Worm (Caenorhabditis elegans) whole organism, midembryonic: ENCODE measurements around the gene frpr-7.
A peak's percentile ranks its signal among the peaks of the same experiment; 100 is the strongest.
"Not testable (repeated sequence)": the region's sequence is repeated elsewhere in the genome, so short reads cannot be mapped to it uniquely, and the experiment has no call there.

ENCODE experiments used
- T22C8.4 ChIP-seq: fragments of 200-800 bp; sonication (Bioruptor generic); IDR thresholded peaks from 2 replicates; pipeline ENCODE4 v1.3.6; 2022; ENCODE audit warnings: missing genetic modification characterization, missing compliant biosample characterization
- cog-1 ChIP-seq: sonication (generic microtip); optimal IDR thresholded peaks from 2 replicates; lab custom pipeline; 2016; ENCODE audit warnings: missing genetic modification characterization, missing compliant biosample characterization
- flt-1 ChIP-seq: fragments of 200-800 bp; sonication (Bioruptor generic); IDR thresholded peaks from 2 replicates; pipeline ENCODE4 v1.3.6; 2022; ENCODE audit warnings: missing genetic modification characterization, missing compliant biosample characterization
- klf-2 ChIP-seq: fragments of 200-800 bp; sonication (Bioruptor generic); conservative IDR thresholded peaks from 2 replicates; pipeline ENCODE4 v1.3.6; 2022; ENCODE audit warnings: missing genetic modification reagents, missing genetic modification characterization, missing compliant biosample characterization
- med-1 ChIP-seq: sonication (generic microtip); optimal IDR thresholded peaks from 2 replicates; lab custom pipeline; 2017; ENCODE audit warnings: missing genetic modification characterization, mild to moderate bottlenecking, missing compliant biosample characterization, antibody characterized with exemption, missing genetic modification reagents; ENCODE audit not compliant: insufficient read depth
- ref-1 ChIP-seq: fragments of 200-800 bp; sonication (Bioruptor generic); conservative IDR thresholded peaks from 2 replicates; pipeline ENCODE4 v1.3.6; 2022; ENCODE audit warnings: missing genetic modification reagents, missing genetic modification characterization, missing compliant biosample characterization
- tab-1 ChIP-seq: fragments of 200-800 bp; sonication (Bioruptor generic); IDR thresholded peaks from 2 replicates; pipeline ENCODE4 v1.3.6; 2022; ENCODE audit warnings: missing genetic modification characterization, missing compliant biosample characterization
- ztf-23 ChIP-seq: fragments of 200-800 bp; sonication (Bioruptor generic); IDR thresholded peaks from 2 replicates; pipeline ENCODE4 v1.3.6; 2022; ENCODE audit warnings: missing genetic modification reagents, missing genetic modification characterization, missing compliant biosample characterization
- ztf-29 ChIP-seq: fragments of 200-800 bp; sonication (Bioruptor generic); IDR thresholded peaks from 2 replicates; pipeline ENCODE4 v1.3.6; 2022; ENCODE audit warnings: missing genetic modification reagents, missing genetic modification characterization, missing compliant biosample characterization

The frpr-7 gene

DNA sequence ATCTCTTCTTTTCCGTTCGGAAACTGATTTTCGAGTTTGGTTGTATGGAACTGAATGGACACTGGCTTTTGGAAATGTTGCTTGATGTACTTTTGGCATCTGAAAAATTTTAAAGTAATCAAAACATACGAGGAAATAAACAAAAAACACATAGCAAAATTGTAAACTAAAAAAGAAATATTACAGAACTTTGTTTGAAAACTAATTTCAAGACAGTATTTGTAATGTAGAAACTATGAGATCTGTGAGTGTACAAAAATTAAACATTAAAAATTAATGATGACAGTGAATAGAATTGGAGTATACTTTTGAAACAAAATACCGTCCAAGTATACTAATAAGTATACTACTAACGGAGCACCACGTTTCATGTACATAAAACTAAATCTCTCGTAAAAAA is 31.1 kb downstream of the frpr-7 start, which contains the start of gene hlh-29:
TSS of gene hlh-29 (minus strand) at position 101 of the 400 bp plus-strand sequence.
- TF ChIP-seq tab-1; med-1 (GFP tag; lab: Kevin White, UChicago); T22C8.4 (GFP tag; lab: Robert Waterston, UW): not testable (repeated sequence)

DNA sequence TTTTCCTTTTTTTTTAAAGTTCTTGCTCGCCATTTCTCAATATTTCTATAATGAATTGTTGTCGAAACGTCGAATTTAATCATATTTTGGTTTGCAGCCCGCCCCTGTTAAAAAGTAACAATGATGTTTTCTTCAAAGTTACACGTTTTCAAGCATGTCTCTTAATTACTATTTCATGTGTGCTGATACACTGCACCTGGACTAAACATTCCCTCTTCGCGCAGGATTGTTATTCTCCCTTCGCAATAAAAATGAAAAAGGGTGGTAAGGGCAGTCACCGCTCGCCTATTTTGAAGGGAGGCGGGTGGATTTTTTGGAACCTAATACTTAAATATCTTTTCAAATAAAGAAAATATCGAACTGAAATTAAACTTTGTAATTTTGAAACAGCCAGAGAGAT is 34.2 kb downstream of the frpr-7 start:
- TF ChIP-seq ztf-23 (GFP tag; lab: Robert Waterston, UW) (peak; percentile 45; the same call in 1 of the 2 replicates), cog-1 (tag; lab: Kevin White, UChicago) (no peak), klf-2 (no peak), med-1 (GFP tag; lab: Kevin White, UChicago) (no peak), tab-1 (no peak), ref-1 (GFP tag; lab: Robert Waterston, UW) (no peak), flt-1 (no peak)

DNA sequence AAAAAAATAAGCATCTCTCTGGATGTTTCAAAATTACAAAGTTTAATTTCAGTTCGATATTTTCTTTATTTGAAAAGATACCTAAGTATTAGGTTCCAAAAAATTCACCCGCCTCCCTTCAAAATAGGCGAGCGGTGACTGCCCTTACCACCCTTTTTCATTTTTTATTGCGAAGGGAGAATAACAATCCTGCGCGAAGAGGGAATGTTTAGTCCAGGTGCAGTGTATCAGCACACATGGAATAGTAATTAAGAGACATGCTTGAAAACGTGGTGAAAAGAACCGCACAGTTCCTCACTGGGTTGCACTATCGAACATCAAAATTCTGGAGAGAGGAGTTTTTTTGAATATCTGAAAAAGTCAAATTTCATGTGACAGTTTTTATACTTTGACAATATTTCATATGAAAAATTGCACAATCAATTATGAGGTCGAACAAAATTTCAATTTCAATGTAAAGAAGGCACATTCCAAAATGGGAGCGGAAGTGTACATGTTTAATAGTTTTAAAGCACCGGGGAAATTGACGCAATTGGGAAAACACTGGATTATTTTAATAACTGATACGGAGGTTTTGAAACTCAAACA is 35.2 kb downstream of the frpr-7 start:
- TF ChIP-seq flt-1 (peak; percentile 67), ref-1 (GFP tag; lab: Robert Waterston, UW) (no peak), ztf-23 (GFP tag; lab: Robert Waterston, UW) (peak; percentile 75; the same call in 1 of the 2 replicates), klf-2 (0 out of 2 replicates have a peak, but pooled peaks have one; percentile 35), T22C8.4 (GFP tag; lab: Robert Waterston, UW) (peak; percentile 68), tab-1 (no peak), ztf-29 (no peak), med-1 (GFP tag; lab: Kevin White, UChicago) (no peak), cog-1 (tag; lab: Kevin White, UChicago) (peak; percentile 42)

DNA sequence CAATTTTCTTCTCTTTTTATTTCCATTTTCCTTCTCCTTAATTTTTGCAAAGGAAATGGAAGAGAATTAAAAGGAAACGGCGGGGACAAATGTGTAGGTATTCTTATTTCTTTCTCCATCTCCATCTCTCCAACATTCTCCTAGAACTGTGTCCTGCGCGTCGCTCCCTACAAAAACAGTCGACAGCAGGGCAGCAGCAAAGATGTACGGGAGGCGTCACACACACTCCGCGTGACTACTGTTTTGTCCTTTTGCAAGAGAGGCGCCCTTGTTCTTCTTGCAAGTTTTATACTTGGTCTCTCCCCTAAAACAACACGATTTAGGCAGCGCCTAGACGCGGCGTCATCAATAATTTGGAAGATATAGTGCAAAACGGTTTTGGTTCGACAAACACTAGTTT is 39.7 kb downstream of the frpr-7 start:
- TF ChIP-seq ztf-29 (no peak), cog-1 (tag; lab: Kevin White, UChicago) (no peak), ref-1 (GFP tag; lab: Robert Waterston, UW) (no peak), klf-2 (no peak), T22C8.4 (GFP tag; lab: Robert Waterston, UW) (no peak), med-1 (GFP tag; lab: Kevin White, UChicago) (no peak), ztf-23 (GFP tag; lab: Robert Waterston, UW) (no peak), flt-1 (no peak), tab-1 (no peak)

DNA sequence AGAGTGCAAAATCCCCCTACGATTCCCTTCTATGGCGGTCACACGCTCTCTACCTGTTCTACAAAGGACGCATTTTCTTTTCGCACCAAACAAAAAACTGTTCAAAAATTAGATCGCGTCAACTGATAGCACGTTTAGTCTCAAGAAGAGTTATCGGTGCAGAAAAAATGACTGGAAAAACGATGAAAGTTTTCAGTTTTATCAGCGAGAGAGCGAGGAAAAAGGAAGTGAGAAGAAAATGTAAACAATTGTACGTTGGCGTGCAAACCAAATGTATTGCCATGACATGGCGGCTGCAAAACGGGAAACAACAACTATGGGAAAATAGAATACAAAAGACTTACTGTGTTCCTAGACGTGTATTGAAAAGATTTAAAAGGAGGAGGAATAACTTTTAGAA is 42.1 kb downstream of the frpr-7 start:
- TF ChIP-seq klf-2 (no peak), ztf-29 (no peak), T22C8.4 (GFP tag; lab: Robert Waterston, UW) (no peak), med-1 (GFP tag; lab: Kevin White, UChicago) (no peak), flt-1 (no peak), ztf-23 (GFP tag; lab: Robert Waterston, UW) (no peak), tab-1 (no peak), cog-1 (tag; lab: Kevin White, UChicago) (no peak), ref-1 (GFP tag; lab: Robert Waterston, UW) (no peak)

DNA sequence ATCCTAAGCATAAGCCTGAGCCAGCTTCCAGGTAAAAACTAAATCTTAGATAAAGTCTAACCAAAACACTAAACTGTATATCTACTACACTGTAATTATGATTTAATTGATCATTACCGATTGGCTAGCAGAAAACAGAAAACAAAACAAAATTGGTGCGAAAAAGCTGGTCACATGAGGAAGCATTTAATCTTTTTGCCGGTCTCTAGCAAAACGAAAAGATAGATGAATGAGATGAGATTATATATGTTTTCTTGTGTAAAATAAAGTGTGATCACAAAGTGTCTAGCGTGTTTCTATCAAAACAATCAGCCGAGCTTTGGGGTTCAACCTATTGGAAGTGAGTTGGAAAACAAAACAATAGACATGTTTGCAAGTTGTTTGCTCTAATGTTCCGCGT is 44.8 kb downstream of the frpr-7 start:
- no peak for TF ChIP-seq T22C8.4 (GFP tag; lab: Robert Waterston, UW)
- no peak for TF ChIP-seq tab-1
- TF ChIP-seq cog-1 (tag; lab: Kevin White, UChicago), result no peak
- TF ChIP-seq flt-1, result no peak
- no peak for TF ChIP-seq med-1 (GFP tag; lab: Kevin White, UChicago)
- no peak for TF ChIP-seq ztf-29
- TF ChIP-seq ztf-23 (GFP tag; lab: Robert Waterston, UW), result no peak
- no peak for TF ChIP-seq ref-1 (GFP tag; lab: Robert Waterston, UW)
- TF ChIP-seq klf-2, result no peak

DNA sequence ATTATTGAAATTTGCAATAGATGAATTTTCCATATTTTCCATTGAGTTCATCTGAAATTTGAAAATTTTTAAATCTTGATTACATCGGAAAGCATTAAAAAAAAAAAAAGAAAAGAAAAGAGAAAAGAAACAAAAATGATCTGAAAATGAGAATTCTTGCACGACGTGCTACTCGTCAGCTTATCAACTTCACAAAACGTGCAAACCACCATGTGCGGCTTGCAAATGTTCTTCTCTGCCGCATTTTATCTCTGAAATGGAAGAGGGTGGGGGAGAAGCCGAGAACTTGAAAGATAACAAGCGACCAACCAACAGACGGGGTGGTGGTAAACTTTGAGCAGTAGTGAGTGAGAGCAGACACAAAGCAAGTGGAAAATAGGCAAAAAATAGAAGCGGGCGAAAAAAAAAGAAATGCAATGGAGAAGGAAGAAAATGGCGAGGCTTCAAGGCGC is 45.6 kb downstream of the frpr-7 start, which contains the start of gene F31A3.3:
TSS of gene F31A3.3 (minus strand) at position 51 of the 452 bp plus-strand sequence.
- no peak for TF ChIP-seq klf-2
- no peak for TF ChIP-seq tab-1
- TF ChIP-seq med-1 (GFP tag; lab: Kevin White, UChicago), result no peak
- TF ChIP-seq ztf-23 (GFP tag; lab: Robert Waterston, UW), result no peak
- no peak for TF ChIP-seq ref-1 (GFP tag; lab: Robert Waterston, UW)
- no peak for TF ChIP-seq ztf-29
- TF ChIP-seq T22C8.4 (GFP tag; lab: Robert Waterston, UW), result no peak
- TF ChIP-seq flt-1, result no peak
- no peak for TF ChIP-seq cog-1 (tag; lab: Kevin White, UChicago)

DNA sequence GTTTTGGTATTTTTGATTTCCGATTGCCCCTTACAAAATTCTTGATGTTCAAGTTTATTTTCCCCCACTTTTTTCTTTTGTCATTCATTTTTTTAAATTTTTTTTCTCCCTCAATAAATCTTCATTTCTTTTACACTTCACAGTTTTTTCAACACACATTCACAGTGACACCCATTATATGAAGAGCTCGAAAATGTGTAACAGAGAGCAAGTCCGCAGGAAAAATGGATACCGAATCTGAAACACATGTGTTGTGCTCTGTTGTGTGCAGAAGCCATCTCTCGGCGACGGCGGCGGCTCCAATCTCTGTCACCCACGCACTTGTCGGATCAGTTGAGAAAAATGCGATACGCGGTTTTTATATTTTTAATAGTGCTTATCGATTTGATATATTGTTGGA is 51.6 kb downstream of the frpr-7 start, which contains the start of gene sup-10:
TSS of gene sup-10 (plus strand) at position 277 of the 400 bp plus-strand sequence.
- TF ChIP-seq tab-1 (no peak), cog-1 (tag; lab: Kevin White, UChicago) (no peak)

DNA sequence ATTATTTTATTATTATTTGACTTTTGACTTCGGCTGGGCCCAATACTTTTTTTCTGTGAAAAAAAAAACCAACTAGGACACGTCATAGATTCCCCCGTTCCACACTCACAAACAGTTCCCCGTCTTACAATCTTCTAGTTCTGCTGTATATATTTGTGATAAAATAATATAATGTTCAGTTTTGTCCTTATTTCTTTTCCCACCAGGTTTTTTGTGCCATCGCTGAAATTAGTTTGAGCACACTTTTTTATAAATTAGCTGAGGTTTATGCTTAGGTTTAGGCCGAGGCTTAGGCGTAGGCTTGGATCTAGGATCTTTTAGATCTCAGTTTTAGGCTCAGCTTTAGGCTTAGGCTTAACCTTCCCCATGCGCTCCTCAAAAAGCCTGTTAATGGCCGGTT is 52.3 kb downstream of the frpr-7 start:
- no peak for TF ChIP-seq tab-1
- no peak for TF ChIP-seq flt-1
- TF ChIP-seq cog-1 (tag; lab: Kevin White, UChicago), result no peak
- no peak for TF ChIP-seq ztf-29
- TF ChIP-seq klf-2, result no peak
- TF ChIP-seq med-1 (GFP tag; lab: Kevin White, UChicago), result no peak
- no peak for TF ChIP-seq ref-1 (GFP tag; lab: Robert Waterston, UW)
- TF ChIP-seq ztf-23 (GFP tag; lab: Robert Waterston, UW), result no peak
- TF ChIP-seq T22C8.4 (GFP tag; lab: Robert Waterston, UW), result no peak

DNA sequence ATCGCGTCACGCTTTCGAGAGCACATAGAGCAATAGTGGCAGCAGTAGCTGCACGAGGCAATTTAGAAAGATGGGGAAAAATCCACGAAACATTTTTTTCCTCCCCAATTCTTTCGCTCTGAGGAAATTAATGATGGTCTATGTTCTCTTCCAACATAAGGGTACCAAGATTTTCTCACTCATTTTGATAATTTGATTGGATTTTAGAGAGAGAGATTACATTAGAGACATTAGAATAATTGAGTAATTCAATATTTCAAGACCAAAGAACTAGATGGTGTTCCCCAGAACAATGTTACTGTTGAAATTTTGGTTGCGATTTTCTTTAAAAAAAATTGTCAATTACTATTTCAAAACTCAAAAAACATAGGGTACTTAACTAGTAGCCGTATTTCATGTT is 58.3 kb downstream of the frpr-7 start:
- no peak for TF ChIP-seq cog-1 (tag; lab: Kevin White, UChicago)
- no peak for TF ChIP-seq T22C8.4 (GFP tag; lab: Robert Waterston, UW)
